Fruit fly (Drosophila melanogaster) whole organism: ENCODE measurements around the gene ND-B16.6.

Experiments
- CG8478 ChIP-seq: fragments of >200 bp; optimal IDR thresholded peaks from 2 replicates; lab custom pipeline; 2018; ENCODE audit warnings: inconsistent platforms
- Dll ChIP-seq: fragments of >200 bp; optimal IDR thresholded peaks from 2 replicates; lab custom pipeline; 2017
- EcR ChIP-seq, 2 experiments: fragments of >200 bp; optimal IDR thresholded peaks; 2 replicates each; lab custom pipeline; 2017; ENCODE audit warnings: missing biosample characterization in 2 of 2, missing genetic modification characterization in 2 of 2, missing genetic modification reagents in 2 of 2
- pan ChIP-seq: fragments of >200 bp; optimal IDR thresholded peaks from 2 replicates; lab custom pipeline; 2017
- psq ChIP-seq: fragments of >200 bp; optimal IDR thresholded peaks from 2 replicates; lab custom pipeline; 2017
- usp ChIP-seq: fragments of >200 bp; optimal IDR thresholded peaks from 2 replicates; lab custom pipeline; 2017; ENCODE audit warnings: missing biosample characterization, missing genetic modification characterization, mixed read lengths

DNA sequence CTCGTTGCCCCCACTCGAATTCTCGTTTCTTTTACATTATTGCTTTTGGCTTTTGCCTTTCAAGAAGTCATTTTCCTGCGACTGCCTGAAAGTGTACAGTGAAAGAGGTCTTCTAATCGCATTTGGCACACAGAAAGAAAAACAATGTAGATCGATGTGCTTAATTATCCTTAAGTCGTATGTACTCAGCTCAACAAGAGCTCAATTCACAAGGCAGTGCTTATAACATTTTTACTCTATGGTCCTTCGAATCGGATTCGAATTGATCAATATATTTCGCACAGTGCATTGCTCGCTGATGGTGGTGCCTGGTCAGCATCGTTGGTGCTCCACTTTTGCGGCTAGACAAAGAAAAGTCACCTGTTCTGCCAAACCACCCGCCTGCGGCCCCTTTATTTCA, 39.8 kb downstream of the ND-B16.6 start:
- TF ChIP-seq EcR (GFP tag; optimal IDR thresholded peaks at IDR 0.05; lab: Kevin White, UChicago) (no peak), psq (lab: Kevin White, UChicago) (no peak), usp (GFP tag; lab: Kevin White, UChicago) (no peak), pan (lab: Kevin White, UChicago) (no peak), Dll (lab: Kevin White, UChicago) (no peak), CG8478 (lab: Kevin White, UChicago) (no peak)
